Worm (Caenorhabditis elegans): Measurements from ENCODE around the gene col-144.

The col-144 gene

ce11 chrV:9160224-9160886 is at the start of gene col-144:
col-144 (minus strand) TSS chrV:9160642.
- TF ChIP-seq ama-1 (optimal IDR thresholded peaks at IDR 0.05): peak; percentile 13
- peak; percentile 68 for TF ChIP-seq lin-14 (GFP tag; optimal IDR thresholded peaks at IDR 0.05)
- no peak for TF ChIP-seq sox-4 (tag; optimal IDR thresholded peaks at IDR 0.05)
- no peak for TF ChIP-seq aha-1 (tag; optimal IDR thresholded peaks at IDR 0.05)
- no peak for TF ChIP-seq zag-1 (tag; optimal IDR thresholded peaks at IDR 0.05)
- TF ChIP-seq nhr-20 (tag; optimal IDR thresholded peaks at IDR 0.05): peak; percentile 64
- TF ChIP-seq grh-1 (GFP tag; IDR thresholded peaks at IDR 0.05): no peak
- TF ChIP-seq swsn-7 (tag; optimal IDR thresholded peaks at IDR 0.05): no peak
- no peak for TF ChIP-seq ceh-8 (GFP tag; optimal IDR thresholded peaks at IDR 0.05)
- no peak for TF ChIP-seq fkh-4 (tag; optimal IDR thresholded peaks at IDR 0.05; ENCODE audit: borderline replicate concordance)
- TF ChIP-seq ztf-11 (tag; optimal IDR thresholded peaks at IDR 0.05): no peak
- peak; percentile 39; the same call in 1 of the 2 replicates for TF ChIP-seq nhr-19 (GFP tag; conservative IDR thresholded peaks at IDR 0.05)
- TF ChIP-seq lin-15B (tag; optimal IDR thresholded peaks at IDR 0.05): no peak
- TF ChIP-seq fkh-10 (GFP tag; optimal IDR thresholded peaks at IDR 0.05): no peak
- TF ChIP-seq lin-39 (tag; optimal IDR thresholded peaks at IDR 0.05): no peak
- TF ChIP-seq blmp-1 (tag; optimal IDR thresholded peaks at IDR 0.05): peak; percentile 38
- TF ChIP-seq ceh-90 (tag; optimal IDR thresholded peaks at IDR 0.05): no peak
- no peak for TF ChIP-seq jun-1 (tag; optimal IDR thresholded peaks at IDR 0.05)
- TF ChIP-seq rnt-1 (tag; optimal IDR thresholded peaks at IDR 0.05): no peak
- TF ChIP-seq ztf-4 (tag; optimal IDR thresholded peaks at IDR 0.05): no peak
- TF ChIP-seq nhr-11 (tag; optimal IDR thresholded peaks at IDR 0.05): no peak
- TF ChIP-seq unc-30 (tag; optimal IDR thresholded peaks at IDR 0.05): no peak
- TF ChIP-seq C04F5.9 (tag; optimal IDR thresholded peaks at IDR 0.05): no peak
- no peak for TF ChIP-seq nhr-47 (tag; optimal IDR thresholded peaks at IDR 0.05)
- TF ChIP-seq nhr-12 (tag; optimal IDR thresholded peaks at IDR 0.05): no peak
- no peak for TF ChIP-seq nhr-84 (tag; optimal IDR thresholded peaks at IDR 0.05)
- peak in 1 of 2 experiments; percentile 26 for TF ChIP-seq lin-35 (GFP tag; optimal IDR thresholded peaks at IDR 0.05)
- TF ChIP-seq nhr-76 (tag; optimal IDR thresholded peaks at IDR 0.05): no peak
- no peak for TF ChIP-seq nhr-77 (tag; optimal IDR thresholded peaks at IDR 0.05)
- no peak for TF ChIP-seq hpl-2 (GFP tag; optimal IDR thresholded peaks at IDR 0.05)
- TF ChIP-seq mep-1 (tag; optimal IDR thresholded peaks at IDR 0.05): no peak
- no peak for TF ChIP-seq snpc-4 (tag; optimal IDR thresholded peaks at IDR 0.05)
- no peak for TF ChIP-seq lsy-2 (tag; optimal IDR thresholded peaks at IDR 0.05)
- TF ChIP-seq nhr-90 (tag; optimal IDR thresholded peaks at IDR 0.05; ENCODE audit: poor library complexity): no peak
- peak; percentile 93 for TF ChIP-seq nhr-85 (tag)
- no peak for TF ChIP-seq isw-1 (GFP tag; IDR thresholded peaks at IDR 0.05)
- TF ChIP-seq efl-1 (optimal IDR thresholded peaks at IDR 0.05): no peak
- peak in 1 of 2 experiments; percentile 82 for TF ChIP-seq efl-1 (GFP tag; optimal IDR thresholded peaks at IDR 0.05 in 1 of 2)
- no peak for TF ChIP-seq lir-3 (tag; optimal IDR thresholded peaks at IDR 0.05; ENCODE audit: poor library complexity)
- TF ChIP-seq dpl-1 (GFP tag; optimal IDR thresholded peaks at IDR 0.05): no peak
- no peak for TF ChIP-seq vab-15 (tag; optimal IDR thresholded peaks at IDR 0.05)
- TF ChIP-seq snu-23 (GFP tag; optimal IDR thresholded peaks at IDR 0.05): peak; percentile 59
- TF ChIP-seq nhr-71 (tag; optimal IDR thresholded peaks at IDR 0.05): peak; percentile 55
- TF ChIP-seq unc-86 (tag; optimal IDR thresholded peaks at IDR 0.05): no peak
- peak in 2 of 6 experiments; percentile 36 to 39 for TF ChIP-seq elt-3 (tag; optimal IDR thresholded peaks at IDR 0.05)
- no peak for TF ChIP-seq egl-13 (tag; optimal IDR thresholded peaks at IDR 0.05)
- TF ChIP-seq mab-9 (GFP tag; IDR thresholded peaks at IDR 0.05): no peak
- TF ChIP-seq mdl-1 (tag; optimal IDR thresholded peaks at IDR 0.05): no peak
- TF ChIP-seq nhr-237 (tag; optimal IDR thresholded peaks at IDR 0.05): no peak
- TF ChIP-seq ces-1 (GFP tag; optimal IDR thresholded peaks at IDR 0.05): no peak
- TF ChIP-seq sptf-1 (tag; optimal IDR thresholded peaks at IDR 0.05): no peak

All from whole organism, L1 larva.